Worm (Caenorhabditis elegans) whole organism, L4 larva: Measurements from ENCODE around the gene fipr-8.

Experiments used
- R02D3.7 ChIP-seq: fragments of 150-350 bp; sonication (generic microtip); optimal IDR thresholded peaks from 3 replicates; lab custom pipeline; 2014; ENCODE audit warnings: missing biosample characterization, missing genetic modification characterization
- Y75B8A.6 ChIP-seq: fragments of 200-800 bp; sonication (Bioruptor generic); IDR thresholded peaks from 2 replicates; pipeline ENCODE4 v1.3.6; 2022; ENCODE audit warnings: missing genetic modification reagents, missing genetic modification characterization, missing compliant biosample characterization
- ZK337.2 ChIP-seq: fragments of 200-800 bp; sonication (Bioruptor generic); IDR thresholded peaks from 2 replicates; pipeline ENCODE4 v1.3.6; 2022; ENCODE audit warnings: missing genetic modification reagents, missing genetic modification characterization, missing compliant biosample characterization
- arid-1 ChIP-seq: fragments of 200-800 bp; sonication (Bioruptor generic); conservative IDR thresholded peaks from 2 replicates; pipeline ENCODE4 v1.3.6; 2022; ENCODE audit warnings: missing genetic modification reagents, missing genetic modification characterization, missing compliant biosample characterization
- mep-1 ChIP-seq: fragments of 150-350 bp; sonication (generic microtip); optimal IDR thresholded peaks from 3 replicates; lab custom pipeline; 2014; ENCODE audit warnings: missing biosample characterization, missing genetic modification characterization
- mxl-3 ChIP-seq: fragments of 200-800 bp; sonication (Bioruptor generic); optimal IDR thresholded peaks from 2 replicates; lab custom pipeline; 2018; ENCODE audit warnings: mild to moderate bottlenecking, missing genetic modification characterization, missing compliant biosample characterization
- pha-4 ChIP-seq, 2 experiments: fragments of 150-350 bp in 1 of 2; fragments of 200-800 bp in 1 of 2; sonication (Bioruptor generic) in 1 of 2; IDR thresholded peaks in 1 of 2; optimal IDR thresholded peaks in 1 of 2; 2 replicates each; pipeline versions ENCODE4 v1.3.6 to Lab custom; 2014 to 2022; ENCODE audit warnings: missing genetic modification characterization in 2 of 2, missing genetic modification reagents in 2 of 2, missing biosample characterization in 1 of 2, missing compliant biosample characterization in 1 of 2
- php-3 ChIP-seq: fragments of 200-800 bp; sonication (Bioruptor generic); IDR thresholded peaks from 2 replicates; pipeline ENCODE4 v1.3.6; 2022; ENCODE audit warnings: missing genetic modification reagents, missing genetic modification characterization, missing compliant biosample characterization
- unc-39 ChIP-seq: sonication (generic microtip); optimal IDR thresholded peaks from 2 replicates; lab custom pipeline; 2017; ENCODE audit warnings: missing biosample characterization, missing genetic modification characterization

DNA sequence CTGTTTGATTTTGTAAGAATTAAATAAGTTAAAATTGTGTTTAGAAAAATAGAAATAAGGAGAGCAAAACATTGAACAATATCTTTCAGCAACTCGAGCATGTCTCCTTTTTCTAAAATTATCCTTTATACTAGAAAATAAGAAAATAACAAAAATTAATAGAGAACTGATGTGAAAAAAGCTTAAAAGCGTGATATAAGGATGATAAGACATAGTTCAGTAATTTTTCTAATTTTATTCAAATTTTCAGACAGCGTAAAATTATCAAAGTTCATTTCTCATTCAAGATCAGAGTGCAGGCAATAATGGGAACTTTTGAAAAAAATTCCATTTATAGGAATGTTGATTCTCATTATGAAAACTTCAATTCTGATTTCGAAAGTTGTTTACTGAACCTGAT lies 6.4 kb downstream of the fipr-8 start, which contains the start of gene str-182:
- TF ChIP-seq R02D3.7 (tag; lab: Kevin White, UChicago) = no peak
- no peak for TF ChIP-seq ZK337.2
- TF ChIP-seq Y75B8A.6 (GFP tag; lab: Robert Waterston, UW) = no peak
- TF ChIP-seq php-3 = no peak
- TF ChIP-seq mxl-3 (GFP tag; lab: Kevin White, UChicago) = no peak
- TF ChIP-seq mep-1 (tag; lab: Kevin White, UChicago) = no peak
- TF ChIP-seq arid-1 (GFP tag; lab: Robert Waterston, UW) = no peak
- TF ChIP-seq pha-4 (GFP tag; IDR thresholded peaks at IDR 0.05; lab: Robert Waterston, UW) = no peak
- no peak for TF ChIP-seq pha-4 (tag; optimal IDR thresholded peaks at IDR 0.05; lab: Kevin White, UChicago)
- no peak for TF ChIP-seq unc-39 (tag; lab: Kevin White, UChicago)
